Fruit fly (Drosophila melanogaster) whole organism, embryonic: ENCODE results near the gene CCAP-R.

ENCODE experiments used
- ATbp ChIP-seq: fragments of 200-800 bp; sonication (Bioruptor generic); optimal IDR thresholded peaks from 2 replicates; lab custom pipeline; 2017; ENCODE audit warnings: missing biosample characterization, mild to moderate bottlenecking, missing genetic modification characterization, missing genetic modification reagents
- Ada2b ChIP-seq: fragments of 200-800 bp; sonication (Bioruptor generic); IDR thresholded peaks from 2 replicates; pipeline ENCODE4 v1.3.6; 2022; ENCODE audit warnings: missing biosample characterization, missing genetic modification characterization
- Antp ChIP-seq: fragments of 200-800 bp; sonication (Bioruptor generic); optimal IDR thresholded peaks from 3 replicates; lab custom pipeline; 2016; ENCODE audit warnings: missing biosample characterization, missing genetic modification characterization
- BtbVII ChIP-seq: fragments of 200-800 bp; sonication (Bioruptor generic); optimal IDR thresholded peaks from 3 replicates; lab custom pipeline; 2017; ENCODE audit warnings: missing biosample characterization, mild to moderate bottlenecking, missing genetic modification characterization
- C15 ChIP-seq: fragments of 200-800 bp; sonication (Bioruptor generic); IDR thresholded peaks from 3 replicates; pipeline ENCODE4 v1.3.6; 2022; ENCODE audit warnings: missing biosample characterization, missing genetic modification characterization
- CG10267 ChIP-seq: fragments of 200-800 bp; sonication (Bioruptor generic); optimal IDR thresholded peaks from 2 replicates; lab custom pipeline; 2018; ENCODE audit warnings: missing biosample characterization, mild to moderate bottlenecking, missing genetic modification characterization, moderate library complexity
- CG10959 ChIP-seq: fragments of 200-800 bp; sonication (Bioruptor generic); IDR thresholded peaks from 2 replicates; pipeline ENCODE4 v1.3.6; 2022; ENCODE audit warnings: missing biosample characterization, missing genetic modification characterization
- CG11456 ChIP-seq: fragments of 200-800 bp; sonication (Bioruptor generic); IDR thresholded peaks from 3 replicates; pipeline ENCODE4 v1.3.6; 2022; ENCODE audit warnings: missing biosample characterization, missing genetic modification characterization
- CG12659 ChIP-seq: fragments of 200-800 bp; sonication (Bioruptor generic); optimal IDR thresholded peaks from 3 replicates; lab custom pipeline; 2017; ENCODE audit warnings: mild to moderate bottlenecking, missing biosample characterization, missing genetic modification reagents, missing genetic modification characterization
- CG13624 ChIP-seq: fragments of 200-800 bp; sonication (Bioruptor generic); optimal IDR thresholded peaks from 2 replicates; lab custom pipeline; 2016; ENCODE audit warnings: missing biosample characterization, missing genetic modification characterization
- CG13775 ChIP-seq: fragments of 200-800 bp; sonication (Bioruptor generic); optimal IDR thresholded peaks from 3 replicates; lab custom pipeline; 2017; ENCODE audit warnings: missing biosample characterization, mild to moderate bottlenecking, missing genetic modification characterization
- CG31365 ChIP-seq: fragments of 200-800 bp; sonication (Bioruptor generic); optimal IDR thresholded peaks from 2 replicates; lab custom pipeline; 2018; ENCODE audit warnings: missing biosample characterization, mild to moderate bottlenecking, missing genetic modification characterization
- CG32532 ChIP-seq: fragments of 200-800 bp; sonication (Bioruptor generic); IDR thresholded peaks from 2 replicates; pipeline ENCODE4 v1.3.6; 2022; ENCODE audit warnings: missing biosample characterization, missing genetic modification characterization
- CG32767 ChIP-seq: fragments of 200-800 bp; sonication (Bioruptor generic); IDR thresholded peaks from 2 replicates; pipeline ENCODE4 v1.3.6; 2022; ENCODE audit warnings: missing biosample characterization, missing genetic modification characterization
- CG33557 ChIP-seq: fragments of 200-800 bp; sonication (Bioruptor generic); optimal IDR thresholded peaks from 2 replicates; lab custom pipeline; 2019; ENCODE audit warnings: missing biosample characterization, mild to moderate bottlenecking, missing genetic modification characterization, moderate library complexity
- CG4617 ChIP-seq: fragments of 200-800 bp; sonication (Bioruptor generic); optimal IDR thresholded peaks from 3 replicates; lab custom pipeline; 2016; ENCODE audit warnings: missing biosample characterization, missing genetic modification characterization, borderline replicate concordance
- CG5245 ChIP-seq: fragments of 200-800 bp; sonication (Bioruptor generic); optimal IDR thresholded peaks from 3 replicates; lab custom pipeline; 2016; ENCODE audit warnings: missing biosample characterization, missing genetic modification characterization
- CG6654 ChIP-seq: fragments of 200-800 bp; sonication (Bioruptor generic); optimal IDR thresholded peaks from 2 replicates; lab custom pipeline; 2017; ENCODE audit warnings: missing biosample characterization, mild to moderate bottlenecking, missing genetic modification characterization
- CG7928 ChIP-seq: fragments of 200-800 bp; sonication (Bioruptor generic); optimal IDR thresholded peaks from 2 replicates; lab custom pipeline; 2017; ENCODE audit warnings: missing biosample characterization, mild to moderate bottlenecking, missing genetic modification characterization
- CG8944 ChIP-seq: fragments of 200-800 bp; sonication (Bioruptor generic); optimal IDR thresholded peaks from 3 replicates; lab custom pipeline; 2016; ENCODE audit warnings: missing biosample characterization, missing genetic modification characterization
- Camta ChIP-seq: fragments of 200-800 bp; sonication (Bioruptor generic); optimal IDR thresholded peaks from 2 replicates; lab custom pipeline; 2016; ENCODE audit warnings: missing biosample characterization, missing genetic modification characterization
- Chrac-16 ChIP-seq: fragments of 200-800 bp; sonication (Bioruptor generic); optimal IDR thresholded peaks from 3 replicates; lab custom pipeline; 2016; ENCODE audit warnings: missing biosample characterization, missing genetic modification characterization
- Dbx ChIP-seq: fragments of 200-800 bp; sonication (Bioruptor generic); IDR thresholded peaks from 3 replicates; pipeline ENCODE4 v1.3.6; 2022; ENCODE audit warnings: missing biosample characterization, missing genetic modification characterization
- Dip3 ChIP-seq: fragments of 200-800 bp; sonication (Bioruptor generic); optimal IDR thresholded peaks from 3 replicates; lab custom pipeline; 2016; ENCODE audit warnings: missing biosample characterization, missing genetic modification characterization
- Fer1 ChIP-seq: fragments of 200-800 bp; sonication (Bioruptor generic); optimal IDR thresholded peaks from 2 replicates; lab custom pipeline; 2017; ENCODE audit warnings: missing biosample characterization, mild to moderate bottlenecking, missing genetic modification characterization
- Gsc ChIP-seq: fragments of 200-800 bp; sonication (Bioruptor generic); IDR thresholded peaks from 2 replicates; pipeline ENCODE4 v1.3.6; 2022; ENCODE audit warnings: missing biosample characterization, missing genetic modification characterization
- Hey ChIP-seq: fragments of 200-800 bp; sonication (Bioruptor generic); optimal IDR thresholded peaks from 3 replicates; lab custom pipeline; 2018; ENCODE audit warnings: missing biosample characterization, mild to moderate bottlenecking, missing genetic modification characterization
- Hmx ChIP-seq: fragments of 200-800 bp; sonication (Bioruptor generic); optimal IDR thresholded peaks from 2 replicates; lab custom pipeline; 2016; ENCODE audit warnings: missing biosample characterization, missing genetic modification characterization
- NK7.1 ChIP-seq: fragments of 200-800 bp; sonication (Bioruptor generic); optimal IDR thresholded peaks from 3 replicates; lab custom pipeline; 2016; ENCODE audit warnings: missing biosample characterization, missing genetic modification characterization
- PHDP ChIP-seq: fragments of 200-800 bp; sonication (Bioruptor generic); optimal IDR thresholded peaks from 3 replicates; lab custom pipeline; 2018; ENCODE audit warnings: missing biosample characterization, mild to moderate bottlenecking, missing genetic modification characterization, moderate library complexity
- Sry-δ ChIP-seq: fragments of 200-800 bp; sonication (Bioruptor generic); optimal IDR thresholded peaks from 2 replicates; lab custom pipeline; 2016; ENCODE audit warnings: missing biosample characterization, missing genetic modification characterization
- ab ChIP-seq: fragments of 200-800 bp; sonication (Bioruptor generic); optimal IDR thresholded peaks from 2 replicates; lab custom pipeline; 2016; ENCODE audit warnings: missing biosample characterization, missing genetic modification characterization
- ato ChIP-seq: fragments of 200-800 bp; sonication (Bioruptor generic); IDR thresholded peaks from 2 replicates; pipeline ENCODE4 v1.3.6; 2022; ENCODE audit warnings: missing biosample characterization, missing genetic modification characterization; ENCODE audit not compliant: partially characterized antibody
- br ChIP-seq: fragments of >200 bp; optimal IDR thresholded peaks from 2 replicates; lab custom pipeline; 2017
- bsh ChIP-seq, 2 experiments: fragments of 200-800 bp; sonication (Bioruptor generic); optimal IDR thresholded peaks; 2 replicates each; lab custom pipeline; 2017 to 2018; ENCODE audit warnings: mild to moderate bottlenecking in 2 of 2, missing biosample characterization in 2 of 2, missing genetic modification characterization in 2 of 2, moderate library complexity in 1 of 2
- corto ChIP-seq: fragments of 200-800 bp; sonication (Bioruptor generic); optimal IDR thresholded peaks from 2 replicates; lab custom pipeline; 2016; ENCODE audit warnings: missing biosample characterization, mild to moderate bottlenecking, missing genetic modification characterization, moderate library complexity
- crc ChIP-seq: fragments of 200-800 bp; sonication (Bioruptor generic); optimal IDR thresholded peaks from 2 replicates; lab custom pipeline; 2016; ENCODE audit warnings: missing biosample characterization, missing genetic modification characterization
- crol ChIP-seq: fragments of 200-800 bp; sonication (Bioruptor generic); IDR thresholded peaks from 2 replicates; pipeline ENCODE4 v1.3.6; 2022; ENCODE audit warnings: missing biosample characterization, missing genetic modification characterization
- ems ChIP-seq: fragments of 200-800 bp; sonication (Bioruptor generic); optimal IDR thresholded peaks from 3 replicates; lab custom pipeline; 2016; ENCODE audit warnings: missing biosample characterization, missing genetic modification characterization
- fd102C ChIP-seq: fragments of 200-800 bp; sonication (Bioruptor generic); optimal IDR thresholded peaks from 2 replicates; lab custom pipeline; 2018; ENCODE audit warnings: missing biosample characterization, mild to moderate bottlenecking, missing genetic modification characterization, moderate library complexity
- fd96Cb ChIP-seq: fragments of 200-800 bp; sonication (Bioruptor generic); optimal IDR thresholded peaks from 2 replicates; lab custom pipeline; 2018; ENCODE audit warnings: missing biosample characterization, mild to moderate bottlenecking, missing genetic modification characterization, moderate library complexity
- gce ChIP-seq: fragments of 200-800 bp; sonication (Bioruptor generic); IDR thresholded peaks from 3 replicates; pipeline ENCODE4 v1.3.6; 2022; ENCODE audit warnings: missing biosample characterization, missing genetic modification characterization
- h ChIP-seq: fragments of >200 bp; optimal IDR thresholded peaks from 2 replicates; lab custom pipeline; 2017
- nau ChIP-seq: fragments of 200-800 bp; sonication (Bioruptor generic); optimal IDR thresholded peaks from 3 replicates; lab custom pipeline; 2017; ENCODE audit warnings: missing biosample characterization, mild to moderate bottlenecking, missing genetic modification characterization, missing genetic modification reagents
- nom ChIP-seq: fragments of 200-800 bp; sonication (Bioruptor generic); optimal IDR thresholded peaks from 2 replicates; lab custom pipeline; 2017; ENCODE audit warnings: missing biosample characterization, missing genetic modification characterization, mild to moderate bottlenecking, moderate library complexity, missing genetic modification reagents
- pb ChIP-seq: fragments of 200-800 bp; sonication (Bioruptor generic); optimal IDR thresholded peaks from 3 replicates; lab custom pipeline; 2016; ENCODE audit warnings: missing biosample characterization, missing genetic modification characterization
- rib ChIP-seq: fragments of 200-800 bp; sonication (Bioruptor generic); IDR thresholded peaks from 2 replicates; pipeline ENCODE4 v1.3.6; 2022; ENCODE audit warnings: missing biosample characterization, missing genetic modification characterization
- row ChIP-seq: fragments of 200-800 bp; sonication (Bioruptor generic); IDR thresholded peaks from 3 replicates; pipeline ENCODE4 v1.3.6; 2022; ENCODE audit warnings: missing biosample characterization, missing genetic modification characterization
- sna ChIP-seq: fragments of 200-800 bp; sonication (Bioruptor generic); IDR thresholded peaks from 2 replicates; pipeline ENCODE4 v1.3.6; 2022; ENCODE audit warnings: missing biosample characterization, missing genetic modification characterization; ENCODE audit not compliant: partially characterized antibody
- toy ChIP-seq: fragments of 200-800 bp; sonication (Bioruptor generic); IDR thresholded peaks from 2 replicates; pipeline ENCODE4 v1.3.6; 2022; ENCODE audit warnings: missing biosample characterization, missing genetic modification characterization
- trh ChIP-seq: fragments of 200-800 bp; sonication (Bioruptor generic); optimal IDR thresholded peaks from 2 replicates; lab custom pipeline; 2016; ENCODE audit warnings: missing biosample characterization, missing genetic modification characterization
- unc-4 ChIP-seq: fragments of 200-800 bp; sonication (Bioruptor generic); IDR thresholded peaks from 2 replicates; pipeline ENCODE4 v1.3.6; 2022; ENCODE audit warnings: missing biosample characterization, missing genetic modification characterization; ENCODE audit not compliant: partially characterized antibody

Gene CCAP-R

dm6 chr3R:26000720-26001682 is 44.9 kb upstream of the CCAP-R start (continued):
- TF ChIP-seq CG10959 (GFP tag; lab: Robert Waterston, UW) (no peak), CG10267 (tag; lab: Kevin White, UChicago) (no peak), ems (GFP tag; lab: Kevin White, UChicago) (no peak), Ada2b (GFP tag; lab: Robert Waterston, UW) (no peak), BtbVII (GFP tag; lab: Kevin White, UChicago) (no peak), gce (GFP tag; lab: Robert Waterston, UW) (no peak), nau (GFP tag; lab: Kevin White, UChicago) (no peak), trh (GFP tag; lab: Kevin White, UChicago) (no peak), PHDP (tag; lab: Kevin White, UChicago) (no peak), CG32767 (GFP tag; lab: Robert Waterston, UW) (no peak), CG5245 (GFP tag; lab: Kevin White, UChicago) (no peak), CG6654 (GFP tag; lab: Kevin White, UChicago) (no peak), CG33557 (peak; percentile 17), CG13775 (GFP tag; lab: Kevin White, UChicago) (no peak), CG4617 (no peak), rib (GFP tag; lab: Robert Waterston, UW) (no peak), CG11456 (GFP tag; lab: Robert Waterston, UW) (no peak), Dbx (GFP tag; lab: Robert Waterston, UW) (no peak), ATbp (GFP tag; lab: Kevin White, UChicago) (no peak), Sry-δ (GFP tag; lab: Kevin White, UChicago) (no peak), CG7928 (GFP tag; lab: Kevin White, UChicago) (no peak), Camta (GFP tag; lab: Kevin White, UChicago) (no peak), Chrac-16 (GFP tag; lab: Kevin White, UChicago) (no peak), br (no peak), Gsc (no peak), fd102C (GFP tag; lab: Kevin White, UChicago) (no peak), CG31365 (no peak), Antp (GFP tag; lab: Kevin White, UChicago) (no peak), crc (no peak), Dip3 (GFP tag; lab: Kevin White, UChicago) (no peak), CG13624 (no peak), row (GFP tag; lab: Robert Waterston, UW) (0 out of 3 replicates have a peak, but pooled peaks have one; percentile 9), CG12659 (GFP tag; lab: Kevin White, UChicago) (no peak), CG32532 (GFP tag; lab: Robert Waterston, UW) (no peak), C15 (no peak), nom (GFP tag; lab: Kevin White, UChicago) (peak; percentile 48), toy (no peak)

- TF ChIP-seq corto (GFP tag; lab: Kevin White, UChicago) (no peak), Fer1 (GFP tag; lab: Kevin White, UChicago) (no peak), NK7.1 (GFP tag; lab: Kevin White, UChicago) (no peak), crol (no peak), Hey (tag; lab: Kevin White, UChicago) (no peak), bsh (GFP tag; optimal IDR thresholded peaks at IDR 0.05; lab: Kevin White, UChicago) (no peak), ab (GFP tag; lab: Kevin White, UChicago) (no peak), sna (no peak), fd96Cb (tag; lab: Kevin White, UChicago) (no peak), Hmx (GFP tag; lab: Kevin White, UChicago) (no peak), ato (GFP tag; lab: Robert Waterston, UW) (no peak), CG10959 (GFP tag; lab: Robert Waterston, UW) (no peak), pb (GFP tag; lab: Kevin White, UChicago) (no peak), CG31365 (no peak), h (lab: Kevin White, UChicago) (no peak), unc-4 (no peak), CG8944 (no peak)
Observed at dm6 chr3R:25999611-26000010, 43.5 kb upstream of the CCAP-R start.
